Worm (Caenorhabditis elegans): ENCODE measurements around the gene lron-7.

The lron-7 gene

ce11 chrX:7343747-7344146 is 51.8 kb downstream of the lron-7 start, which contains the start of gene C07D8.5:
Gene C07D8.5 (plus strand): TSS chrX:7344047.
- TF ChIP-seq unc-62 (GFP tag; optimal IDR thresholded peaks at IDR 0.05) (no peak), ztf-11 (tag; optimal IDR thresholded peaks at IDR 0.05) (no peak), lin-15B (tag; optimal IDR thresholded peaks at IDR 0.05) (no peak), egl-27 (tag; optimal IDR thresholded peaks at IDR 0.05) (no peak), pha-4 (tag; optimal IDR thresholded peaks at IDR 0.05) (no peak), mdl-1 (tag; optimal IDR thresholded peaks at IDR 0.05) (no peak), ceh-28 (tag; optimal IDR thresholded peaks at IDR 0.05) (no peak), ceh-82 (tag; optimal IDR thresholded peaks at IDR 0.05) (no peak), aly-2 (tag; optimal IDR thresholded peaks at IDR 0.05) (no peak), ama-1 (optimal IDR thresholded peaks at IDR 0.05) (no peak), unc-39 (tag; optimal IDR thresholded peaks at IDR 0.05) (no peak), ZK546.5 (tag; optimal IDR thresholded peaks at IDR 0.05) (no peak)
